Worm (Caenorhabditis elegans): Measurements from ENCODE around the gene lin-13.

ce11 chrIII:7736806-7737205 lies 27.5 kb upstream of the lin-13 start:
- TF ChIP-seq aly-2 (tag; optimal IDR thresholded peaks at IDR 0.05) (no peak), nhr-237 (tag; optimal IDR thresholded peaks at IDR 0.05) (no peak), gmeb-1 (tag; optimal IDR thresholded peaks at IDR 0.05) (no peak), mdl-1 (tag; optimal IDR thresholded peaks at IDR 0.05) (no peak), elt-3 (tag; optimal IDR thresholded peaks at IDR 0.05) (no peak), unc-62 (GFP tag; optimal IDR thresholded peaks at IDR 0.05) (no peak), lin-11 (tag; optimal IDR thresholded peaks at IDR 0.05) (no peak), nhr-12 (tag; optimal IDR thresholded peaks at IDR 0.05) (no peak), nhr-11 (tag; optimal IDR thresholded peaks at IDR 0.05) (no peak), lsy-2 (tag; optimal IDR thresholded peaks at IDR 0.05) (no peak), elt-1 (tag; optimal IDR thresholded peaks at IDR 0.05) (no peak), C34F6.9 (tag; optimal IDR thresholded peaks at IDR 0.05) (no peak)

Data from whole organism, L2 larva.